Fruit fly (Drosophila melanogaster) S2 (cell line): Measurements from ENCODE around the gene Hph.

Source experiments
- CG8478 ChIP-seq: fragments of >200 bp; optimal IDR thresholded peaks from 2 replicates; lab custom pipeline; 2018
- CTCF ChIP-seq, 2 experiments: fragments of >200 bp; optimal IDR thresholded peaks; 2 replicates each; lab custom pipeline; 2018

- TF ChIP-seq CTCF (optimal IDR thresholded peaks at IDR 0.05; lab: Kevin White, UChicago) (no peak), CG8478 (no peak)
Observed at dm6 chr3R:5211401-5211800, 45.4 kb upstream of the Hph start.
